Worm (Caenorhabditis elegans) whole organism, L1 larva: ENCODE measurements around the gene R04D3.2.

Source experiments
- C34B4.2 ChIP-seq: sonication (generic microtip); optimal IDR thresholded peaks from 2 replicates; lab custom pipeline; 2017; ENCODE audit warnings: mild to moderate bottlenecking, missing genetic modification characterization, missing compliant biosample characterization
- ama-1 ChIP-seq: fragments of 150-350 bp; optimal IDR thresholded peaks from 2 replicates; lab custom pipeline; 2014
- egl-27 ChIP-seq, 2 experiments: fragments of 150-350 bp in 1 of 2; sonication (generic microtip); optimal IDR thresholded peaks; 3 replicates each; lab custom pipeline; 2017 to 2018; ENCODE audit warnings: missing biosample characterization in 2 of 2, missing genetic modification characterization in 2 of 2, missing genetic modification reagents in 2 of 2
- mdl-1 ChIP-seq, 2 experiments: fragments of 150-350 bp; optimal IDR thresholded peaks; 2 replicates each; lab custom pipeline; 2014 to 2017; ENCODE audit warnings: missing biosample characterization in 2 of 2, missing genetic modification characterization in 2 of 2, inconsistent platforms in 1 of 2
- nhr-76 ChIP-seq: sonication (generic microtip); optimal IDR thresholded peaks from 2 replicates; lab custom pipeline; 2017; ENCODE audit warnings: missing biosample characterization, missing genetic modification characterization
- unc-62 ChIP-seq: fragments of 150-350 bp; optimal IDR thresholded peaks from 2 replicates; lab custom pipeline; 2014; ENCODE audit warnings: missing biosample characterization, missing genetic modification reagents, missing genetic modification characterization
- ztf-11 ChIP-seq, 2 experiments: sonication (generic microtip); optimal IDR thresholded peaks; 2 replicates each; lab custom pipeline; 2016 to 2017; ENCODE audit warnings: missing genetic modification characterization in 2 of 2, missing biosample characterization in 1 of 2, missing compliant biosample characterization in 1 of 2
- ztf-4 ChIP-seq: fragments of 150-350 bp; optimal IDR thresholded peaks from 2 replicates; lab custom pipeline; 2014; ENCODE audit warnings: missing biosample characterization, missing genetic modification characterization

DNA sequence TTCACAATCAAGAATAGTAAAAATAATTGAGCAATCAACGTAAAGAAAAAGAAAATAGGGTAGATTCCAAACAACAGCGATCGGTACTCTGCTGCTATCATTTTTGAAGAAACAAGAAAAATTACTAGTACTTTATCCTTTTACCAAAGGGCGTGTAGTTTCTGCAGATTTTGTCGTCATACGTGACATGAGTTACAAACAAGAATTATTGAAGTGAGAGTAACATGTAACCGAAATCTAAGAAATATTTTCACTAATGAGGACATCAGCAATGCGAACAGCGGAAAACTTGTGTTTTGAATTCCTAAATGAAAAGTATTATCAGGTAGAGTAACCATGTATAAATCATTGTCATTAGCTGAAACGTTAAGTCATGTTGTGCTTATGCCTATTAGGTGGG, 8.2 kb upstream of the R04D3.2 start, which contains the start of gene srd-36:
- TF ChIP-seq ztf-4 (no peak), egl-27 (tag; optimal IDR thresholded peaks at IDR 0.05; lab: Kevin White, UChicago) (no peak), mdl-1 (tag; optimal IDR thresholded peaks at IDR 0.05; lab: Kevin White, UChicago) (no peak), ama-1 (no peak), C34B4.2 (tag; lab: Kevin White, UChicago) (no peak), unc-62 (no peak), nhr-76 (tag; lab: Kevin White, UChicago) (no peak), ztf-11 (tag; optimal IDR thresholded peaks at IDR 0.05; lab: Kevin White, UChicago) (no peak)
